Fruit fly (Drosophila melanogaster) whole organism, pupa: ENCODE data around the gene msl-1.

ENCODE experiments used
- CG10348 ChIP-seq: fragments of 200-800 bp; sonication (Bioruptor generic); IDR thresholded peaks from 2 replicates; pipeline ENCODE4 v1.3.6; 2022; ENCODE audit warnings: missing biosample characterization, missing genetic modification characterization
- CG15710 ChIP-seq: fragments of 200-800 bp; sonication (Bioruptor generic); optimal IDR thresholded peaks from 2 replicates; lab custom pipeline; 2018; ENCODE audit warnings: missing biosample characterization, mild to moderate bottlenecking, missing genetic modification characterization, moderate library complexity
- CG17806 ChIP-seq: fragments of 200-800 bp; sonication (Bioruptor generic); optimal IDR thresholded peaks from 2 replicates; lab custom pipeline; 2018; ENCODE audit warnings: missing biosample characterization, mild to moderate bottlenecking, missing genetic modification characterization, moderate library complexity
- CG32121 ChIP-seq: fragments of 200-800 bp; sonication (Bioruptor generic); IDR thresholded peaks from 2 replicates; pipeline ENCODE4 v1.3.6; 2022; ENCODE audit warnings: missing biosample characterization, missing genetic modification characterization
- CG34367 ChIP-seq: fragments of 200-800 bp; sonication (Bioruptor generic); optimal IDR thresholded peaks from 2 replicates; lab custom pipeline; 2018; ENCODE audit warnings: missing biosample characterization, mild to moderate bottlenecking, missing genetic modification characterization
- CG4496 ChIP-seq: fragments of 200-800 bp; sonication (Bioruptor generic); IDR thresholded peaks from 3 replicates; pipeline ENCODE4 v1.3.6; 2022; ENCODE audit warnings: missing biosample characterization, missing genetic modification characterization
- CG8159 ChIP-seq: fragments of 200-800 bp; sonication (Bioruptor generic); optimal IDR thresholded peaks from 3 replicates; lab custom pipeline; 2018; ENCODE audit warnings: missing biosample characterization, mild to moderate bottlenecking, missing genetic modification characterization, moderate library complexity
- CG8301 ChIP-seq: fragments of 200-800 bp; sonication (Bioruptor generic); optimal IDR thresholded peaks from 2 replicates; lab custom pipeline; 2018; ENCODE audit warnings: missing biosample characterization, mild to moderate bottlenecking, missing genetic modification characterization
- CG9948 ChIP-seq: fragments of 200-800 bp; sonication (Bioruptor generic); optimal IDR thresholded peaks from 2 replicates; lab custom pipeline; 2018; ENCODE audit warnings: missing biosample characterization, mild to moderate bottlenecking, missing genetic modification characterization, moderate library complexity
- EcR ChIP-seq: fragments of 200-800 bp; sonication (Bioruptor generic); optimal IDR thresholded peaks from 3 replicates; lab custom pipeline; 2019; ENCODE audit warnings: missing biosample characterization, missing genetic modification characterization, mild to moderate bottlenecking, moderate library complexity, missing genetic modification reagents
- Pif1A ChIP-seq: fragments of 200-800 bp; sonication (Bioruptor generic); optimal IDR thresholded peaks from 3 replicates; lab custom pipeline; 2016; ENCODE audit warnings: missing biosample characterization, missing genetic modification characterization
- Pif1B ChIP-seq: fragments of 200-800 bp; sonication (Bioruptor generic); optimal IDR thresholded peaks from 3 replicates; lab custom pipeline; 2016; ENCODE audit warnings: missing biosample characterization, missing genetic modification characterization
- fd96Ca ChIP-seq: fragments of 200-800 bp; sonication (Bioruptor generic); IDR thresholded peaks from 3 replicates; pipeline ENCODE4 v1.3.6; 2022; ENCODE audit warnings: missing biosample characterization, missing genetic modification characterization
- gl ChIP-seq: fragments of 200-800 bp; sonication (Bioruptor generic); optimal IDR thresholded peaks from 2 replicates; lab custom pipeline; 2018; ENCODE audit warnings: missing biosample characterization, mild to moderate bottlenecking, missing genetic modification characterization

dm6 chr2L:18737239-18737638 is 48.6 kb upstream of the msl-1 start:
- TF ChIP-seq EcR (GFP tag; lab: Kevin White, UChicago) (no peak), CG4496 (GFP tag; lab: Robert Waterston, UW) (no peak), CG8301 (tag; lab: Kevin White, UChicago) (no peak), CG10348 (GFP tag; lab: Robert Waterston, UW) (no peak), fd96Ca (no peak), CG15710 (tag; lab: Kevin White, UChicago) (no peak), CG17806 (tag; lab: Kevin White, UChicago) (no peak), CG8159 (tag; lab: Kevin White, UChicago) (no peak), Pif1B (no peak), CG32121 (0 out of 2 replicates have a peak, but pooled peaks have one; percentile 38), CG9948 (tag; lab: Kevin White, UChicago) (no peak), CG34367 (tag; lab: Kevin White, UChicago) (no peak), gl (tag; lab: Kevin White, UChicago) (no peak), Pif1A (GFP tag; lab: Kevin White, UChicago) (no peak)
